Fruit fly (Drosophila melanogaster) whole organism, embryonic: Measurements from ENCODE around the gene CG8292.

Source experiments
- ATbp ChIP-seq: fragments of 200-800 bp; sonication (Bioruptor generic); optimal IDR thresholded peaks from 2 replicates; lab custom pipeline; 2017; ENCODE audit warnings: missing biosample characterization, mild to moderate bottlenecking, missing genetic modification characterization, missing genetic modification reagents
- Asciz ChIP-seq: fragments of 200-800 bp; sonication (Bioruptor generic); optimal IDR thresholded peaks from 2 replicates; lab custom pipeline; 2017; ENCODE audit warnings: missing biosample characterization, mild to moderate bottlenecking, missing genetic modification characterization, missing genetic modification reagents
- CG11085 ChIP-seq: fragments of 200-800 bp; sonication (Bioruptor generic); IDR thresholded peaks from 2 replicates; pipeline ENCODE4 v1.3.6; 2022; ENCODE audit warnings: missing biosample characterization, missing genetic modification characterization
- CG11093 ChIP-seq: fragments of 200-800 bp; sonication (Bioruptor generic); IDR thresholded peaks from 3 replicates; pipeline ENCODE4 v1.3.6; 2022; ENCODE audit warnings: missing biosample characterization, missing genetic modification characterization
- CG11696 ChIP-seq: fragments of 200-800 bp; sonication (Bioruptor generic); IDR thresholded peaks from 2 replicates; pipeline ENCODE4 v1.3.6; 2022; ENCODE audit warnings: missing biosample characterization, missing genetic modification characterization
- CG12299 ChIP-seq: fragments of 200-800 bp; sonication (Bioruptor generic); optimal IDR thresholded peaks from 2 replicates; lab custom pipeline; 2018; ENCODE audit warnings: missing biosample characterization, mild to moderate bottlenecking, missing genetic modification characterization
- CG1233 ChIP-seq: fragments of 200-800 bp; sonication (Bioruptor generic); optimal IDR thresholded peaks from 4 replicates; lab custom pipeline; 2018; ENCODE audit warnings: missing biosample characterization, mild to moderate bottlenecking, missing genetic modification characterization
- CG12769 ChIP-seq: fragments of 200-800 bp; sonication (Bioruptor generic); optimal IDR thresholded peaks from 2 replicates; lab custom pipeline; 2019; ENCODE audit warnings: missing biosample characterization, mild to moderate bottlenecking, missing genetic modification characterization, moderate library complexity
- CG13894 ChIP-seq: fragments of 200-800 bp; sonication (Bioruptor generic); optimal IDR thresholded peaks from 3 replicates; lab custom pipeline; 2018; ENCODE audit warnings: missing biosample characterization, mild to moderate bottlenecking, missing genetic modification characterization, moderate library complexity
- CG6254 ChIP-seq: fragments of 200-800 bp; sonication (Bioruptor generic); optimal IDR thresholded peaks from 3 replicates; lab custom pipeline; 2017; ENCODE audit warnings: mild to moderate bottlenecking, missing biosample characterization, missing genetic modification reagents, missing genetic modification characterization
- CG7372 ChIP-seq: fragments of 200-800 bp; sonication (Bioruptor generic); IDR thresholded peaks from 2 replicates; pipeline ENCODE4 v1.3.6; 2022; ENCODE audit warnings: missing biosample characterization, missing genetic modification characterization
- CG7928 ChIP-seq: fragments of 200-800 bp; sonication (Bioruptor generic); optimal IDR thresholded peaks from 2 replicates; lab custom pipeline; 2017; ENCODE audit warnings: missing biosample characterization, mild to moderate bottlenecking, missing genetic modification characterization
- CG8290 ChIP-seq, 3 experiments: fragments of 200-800 bp; sonication (Bioruptor generic); optimal IDR thresholded peaks; 2 replicates each; lab custom pipeline; 2016 to 2019; ENCODE audit warnings: missing biosample characterization in 3 of 3, missing genetic modification characterization in 3 of 3, mild to moderate bottlenecking in 2 of 3, moderate library complexity in 1 of 3
- CG9817 ChIP-seq: fragments of 200-800 bp; sonication (Bioruptor generic); optimal IDR thresholded peaks from 2 replicates; lab custom pipeline; 2018; ENCODE audit warnings: missing biosample characterization, mild to moderate bottlenecking, missing genetic modification characterization, moderate library complexity
- CoRest ChIP-seq: fragments of 200-800 bp; sonication (Bioruptor generic); optimal IDR thresholded peaks from 3 replicates; lab custom pipeline; 2018; ENCODE audit warnings: missing biosample characterization, mild to moderate bottlenecking, missing genetic modification characterization, moderate library complexity
- Dll ChIP-seq: fragments of 200-800 bp; sonication (Bioruptor generic); IDR thresholded peaks from 4 replicates; pipeline ENCODE4 v1.3.6; 2022; ENCODE audit warnings: missing biosample characterization, missing genetic modification characterization; ENCODE audit not compliant: partially characterized antibody
- E2f2 ChIP-seq: fragments of 200-800 bp; sonication (Bioruptor generic); IDR thresholded peaks from 2 replicates; pipeline ENCODE4 v1.3.6; 2022; ENCODE audit warnings: missing biosample characterization, missing genetic modification characterization
- Fer3 ChIP-seq: fragments of 200-800 bp; sonication (Bioruptor generic); optimal IDR thresholded peaks from 2 replicates; lab custom pipeline; 2018; ENCODE audit warnings: missing biosample characterization, mild to moderate bottlenecking, missing genetic modification characterization, moderate library complexity
- H15 ChIP-seq: fragments of 200-800 bp; sonication (Bioruptor generic); IDR thresholded peaks from 3 replicates; pipeline ENCODE4 v1.3.6; 2022; ENCODE audit warnings: missing biosample characterization, missing genetic modification characterization
- Hand ChIP-seq: fragments of 200-800 bp; sonication (Bioruptor generic); optimal IDR thresholded peaks from 2 replicates; lab custom pipeline; 2017; ENCODE audit warnings: mild to moderate bottlenecking, missing biosample characterization, missing genetic modification reagents, missing genetic modification characterization
- Hr3 ChIP-seq: fragments of 200-800 bp; sonication (Bioruptor generic); optimal IDR thresholded peaks from 3 replicates; lab custom pipeline; 2016; ENCODE audit warnings: missing biosample characterization, missing genetic modification characterization
- Lim3 ChIP-seq: fragments of 200-800 bp; sonication (Bioruptor generic); IDR thresholded peaks from 2 replicates; pipeline ENCODE4 v1.3.6; 2022; ENCODE audit warnings: missing biosample characterization, missing genetic modification characterization
- Myb ChIP-seq: fragments of 200-800 bp; sonication (Bioruptor generic); optimal IDR thresholded peaks from 2 replicates; lab custom pipeline; 2016; ENCODE audit warnings: missing biosample characterization, missing genetic modification characterization
- Nf-YA ChIP-seq: fragments of 200-800 bp; sonication (Bioruptor generic); IDR thresholded peaks from 2 replicates; pipeline ENCODE4 v1.3.6; 2022; ENCODE audit warnings: missing biosample characterization, missing genetic modification characterization
- Optix ChIP-seq: fragments of 200-800 bp; sonication (Bioruptor generic); IDR thresholded peaks from 3 replicates; pipeline ENCODE4 v1.3.6; 2022; ENCODE audit warnings: missing biosample characterization, missing genetic modification characterization
- Sin3A ChIP-seq: fragments of >200 bp; optimal IDR thresholded peaks from 2 replicates; lab custom pipeline; 2018
- Spps ChIP-seq: fragments of 200-800 bp; sonication (Bioruptor generic); optimal IDR thresholded peaks from 2 replicates; lab custom pipeline; 2018; ENCODE audit warnings: missing biosample characterization, mild to moderate bottlenecking, missing genetic modification characterization
- abd-A ChIP-seq: fragments of 200-800 bp; sonication (Bioruptor generic); optimal IDR thresholded peaks from 3 replicates; lab custom pipeline; 2019; ENCODE audit warnings: missing biosample characterization, mild to moderate bottlenecking, missing genetic modification characterization, moderate library complexity
- al ChIP-seq: fragments of 200-800 bp; sonication (Bioruptor generic); IDR thresholded peaks from 2 replicates; pipeline ENCODE4 v1.3.6; 2022; ENCODE audit warnings: missing biosample characterization, missing genetic modification characterization
- aop ChIP-seq: fragments of 200-800 bp; sonication (Bioruptor generic); IDR thresholded peaks from 2 replicates; pipeline ENCODE4 v1.3.6; 2022; ENCODE audit warnings: missing biosample characterization, missing genetic modification characterization
- crc ChIP-seq: fragments of 200-800 bp; sonication (Bioruptor generic); optimal IDR thresholded peaks from 2 replicates; lab custom pipeline; 2016; ENCODE audit warnings: missing biosample characterization, missing genetic modification characterization
- fd3F ChIP-seq: fragments of 200-800 bp; sonication (Bioruptor generic); optimal IDR thresholded peaks from 2 replicates; lab custom pipeline; 2018; ENCODE audit warnings: missing biosample characterization, mild to moderate bottlenecking, missing genetic modification characterization, moderate library complexity
- gcm ChIP-seq: fragments of 200-800 bp; sonication (Bioruptor generic); optimal IDR thresholded peaks from 2 replicates; lab custom pipeline; 2019; ENCODE audit warnings: missing biosample characterization, mild to moderate bottlenecking, missing genetic modification characterization, moderate library complexity
- grn ChIP-seq: fragments of 200-800 bp; sonication (Bioruptor generic); optimal IDR thresholded peaks from 3 replicates; lab custom pipeline; 2017; ENCODE audit warnings: missing biosample characterization, missing genetic modification characterization
- her ChIP-seq: fragments of 200-800 bp; sonication (Bioruptor generic); optimal IDR thresholded peaks from 2 replicates; lab custom pipeline; 2016; ENCODE audit warnings: missing biosample characterization, missing genetic modification characterization
- hkb ChIP-seq, 2 experiments: fragments of 200-800 bp in 1 of 2; fragments of >200 bp in 1 of 2; sonication (Bioruptor generic) in 1 of 2; IDR thresholded peaks in 1 of 2; optimal IDR thresholded peaks in 1 of 2; 2 replicates each; pipeline versions ENCODE4 v1.3.6 to Lab custom; 2017 to 2022; ENCODE audit warnings: missing biosample characterization in 1 of 2, missing genetic modification characterization in 1 of 2
- insv ChIP-seq, 2 experiments: fragments of 200-800 bp; sonication (Bioruptor generic); optimal IDR thresholded peaks; 3 replicates each; lab custom pipeline; 2016 to 2018; ENCODE audit warnings: missing biosample characterization in 2 of 2, missing genetic modification characterization in 2 of 2
- jing ChIP-seq: fragments of 200-800 bp; sonication (Bioruptor generic); optimal IDR thresholded peaks from 2 replicates; lab custom pipeline; 2018; ENCODE audit warnings: missing biosample characterization, mild to moderate bottlenecking, missing genetic modification characterization
- ken ChIP-seq: fragments of 200-800 bp; sonication (Bioruptor generic); IDR thresholded peaks from 3 replicates; pipeline ENCODE4 v1.3.6; 2022; ENCODE audit warnings: missing biosample characterization, missing genetic modification characterization
- pfk ChIP-seq: fragments of 200-800 bp; sonication (Bioruptor generic); optimal IDR thresholded peaks from 2 replicates; lab custom pipeline; 2018; ENCODE audit warnings: missing biosample characterization, mild to moderate bottlenecking, missing genetic modification characterization, moderate library complexity
- phol ChIP-seq: fragments of 200-800 bp; sonication (Bioruptor generic); optimal IDR thresholded peaks from 3 replicates; lab custom pipeline; 2018; ENCODE audit warnings: missing biosample characterization, mild to moderate bottlenecking, missing genetic modification characterization, moderate library complexity
- sc ChIP-seq, 3 experiments: fragments of >200 bp in 2 of 3; fragments of 200-800 bp in 1 of 3; sonication (Bioruptor generic) in 1 of 3; optimal IDR thresholded peaks; 2 replicates in 2 of 3; 3 replicates in 1 of 3; lab custom pipeline; 2017; ENCODE audit warnings: mild to moderate bottlenecking in 1 of 3, missing biosample characterization in 1 of 3, missing genetic modification characterization in 1 of 3, missing genetic modification reagents in 1 of 3
- shn ChIP-seq: fragments of 200-800 bp; sonication (Bioruptor generic); optimal IDR thresholded peaks from 3 replicates; lab custom pipeline; 2016; ENCODE audit warnings: missing biosample characterization, missing genetic modification characterization
- slou ChIP-seq: fragments of 200-800 bp; sonication (Bioruptor generic); optimal IDR thresholded peaks from 3 replicates; lab custom pipeline; 2016; ENCODE audit warnings: missing biosample characterization, missing genetic modification characterization
- tio ChIP-seq: fragments of 200-800 bp; sonication (Bioruptor generic); optimal IDR thresholded peaks from 2 replicates; lab custom pipeline; 2017; ENCODE audit warnings: missing biosample characterization, missing genetic modification characterization, inconsistent platforms
- trem ChIP-seq: fragments of 200-800 bp; optimal IDR thresholded peaks from 3 replicates; lab custom pipeline; 2019; ENCODE audit warnings: missing biosample characterization, mild to moderate bottlenecking, missing genetic modification characterization, moderate library complexity
- twi ChIP-seq: fragments of 200-800 bp; optimal IDR thresholded peaks from 2 replicates; lab custom pipeline; 2019; ENCODE audit warnings: missing biosample characterization, mild to moderate bottlenecking, missing genetic modification characterization, moderate library complexity
- vfl ChIP-seq: fragments of 200-800 bp; sonication (Bioruptor generic); optimal IDR thresholded peaks from 2 replicates; lab custom pipeline; 2016; ENCODE audit warnings: missing biosample characterization, missing genetic modification characterization
- yki ChIP-seq: fragments of >200 bp; optimal IDR thresholded peaks from 3 replicates; lab custom pipeline; 2018

The CG8292 gene

dm6 chr2L:8212666-8213270 lies 5.0 kb downstream of the CG8292 start, which contains the start of the genes CG8372 and CG8360 (continued):
- TF ChIP-seq tio (GFP tag; lab: Kevin White, UChicago) (peak; percentile 98), CG1233 (GFP tag; lab: Kevin White, UChicago) (peak; percentile 98), CG7928 (GFP tag; lab: Kevin White, UChicago) (peak; percentile 83), CoRest (tag; lab: Kevin White, UChicago) (peak; percentile 98), vfl (GFP tag; lab: Kevin White, UChicago) (peak; percentile 98), Spps (tag; lab: Kevin White, UChicago) (peak; percentile 97), Dll (GFP tag; lab: Robert Waterston, UW) (peak; percentile 74), trem (tag; lab: Kevin White, UChicago) (peak; percentile 96), insv (GFP tag; optimal IDR thresholded peaks at IDR 0.05; lab: Kevin White, UChicago) (peak; percentile 61 to 77), jing (GFP tag; lab: Kevin White, UChicago) (peak; percentile 99), Optix (peak; percentile 99), Hand (peak; percentile 97), Lim3 (GFP tag; lab: Robert Waterston, UW) (peak; percentile 97), CG12299 (tag; lab: Kevin White, UChicago) (peak; percentile 97), her (GFP tag; lab: Kevin White, UChicago) (peak; percentile 98), E2f2 (GFP tag; lab: Robert Waterston, UW) (peak; percentile 89), abd-A (no peak), Nf-YA (GFP tag; lab: Robert Waterston, UW) (peak; percentile 97), CG11696 (GFP tag; lab: Robert Waterston, UW) (peak; percentile 96), CG11085 (peak; percentile 98), Sin3A (lab: Kevin White, UChicago) (peak; percentile 65), Myb (GFP tag; lab: Kevin White, UChicago) (peak; percentile 95), CG12769 (tag; lab: Kevin White, UChicago) (peak; percentile 98), aop (peak; percentile 95), sc (optimal IDR thresholded peaks at IDR 0.05; lab: Kevin White, UChicago) (no peak), sc (GFP tag; optimal IDR thresholded peaks at IDR 0.05; lab: Kevin White, UChicago) (peak; percentile 96), pfk (GFP tag; lab: Kevin White, UChicago) (peak; percentile 59), al (peak; percentile 98), CG11093 (GFP tag; lab: Robert Waterston, UW) (peak; percentile 99), grn (GFP tag; lab: Kevin White, UChicago) (peak; percentile 92), phol (tag; lab: Kevin White, UChicago) (peak; percentile 99), gcm (GFP tag; lab: Kevin White, UChicago) (peak; percentile 98), CG7372 (GFP tag; lab: Robert Waterston, UW) (peak; percentile 99), twi (tag; lab: Kevin White, UChicago) (peak; percentile 92), Asciz (GFP tag; lab: Kevin White, UChicago) (peak; percentile 97), ken (peak; percentile 99), Fer3 (tag; lab: Kevin White, UChicago) (peak; percentile 98), CG13894 (tag; lab: Kevin White, UChicago) (peak; percentile 96), CG6254 (GFP tag; lab: Kevin White, UChicago) (peak; percentile 96), shn (GFP tag; lab: Kevin White, UChicago) (peak; percentile 99), ATbp (GFP tag; lab: Kevin White, UChicago) (peak; percentile 98), H15 (GFP tag; lab: Robert Waterston, UW) (peak; percentile 99), CG8290 (GFP tag; optimal IDR thresholded peaks at IDR 0.05; lab: Kevin White, UChicago) (peak; percentile 98), CG8290 (tag; optimal IDR thresholded peaks at IDR 0.05; lab: Kevin White, UChicago) (peak; percentile 89 to 97), Hr3 (GFP tag; lab: Kevin White, UChicago) (peak; percentile 99), fd3F (GFP tag; lab: Kevin White, UChicago) (peak; percentile 96), slou (peak; percentile 99), hkb (optimal IDR thresholded peaks at IDR 0.05; lab: Kevin White, UChicago) (no peak), hkb (GFP tag; IDR thresholded peaks at IDR 0.05; lab: Robert Waterston, UW) (peak; percentile 99), yki (lab: Kevin White, UChicago) (no peak), CG9817 (peak; percentile 98), crc (GFP tag; lab: Kevin White, UChicago) (peak; percentile 99)
